Fruit fly (Drosophila melanogaster) whole organism, embryonic: ENCODE results near the gene Atac2.

Experiments used
- CG10147 ChIP-seq: fragments of 200-800 bp; sonication (Bioruptor generic); optimal IDR thresholded peaks from 2 replicates; lab custom pipeline; 2019; ENCODE audit warnings: missing biosample characterization, mild to moderate bottlenecking, missing genetic modification characterization, moderate library complexity
- CG12299 ChIP-seq: fragments of 200-800 bp; sonication (Bioruptor generic); optimal IDR thresholded peaks from 2 replicates; lab custom pipeline; 2018; ENCODE audit warnings: missing biosample characterization, mild to moderate bottlenecking, missing genetic modification characterization
- CG13287 ChIP-seq: fragments of 200-800 bp; sonication (Bioruptor generic); IDR thresholded peaks from 2 replicates; pipeline ENCODE4 v1.3.6; 2022; ENCODE audit warnings: missing biosample characterization, missing genetic modification characterization; ENCODE audit not compliant: partially characterized antibody
- CG14860 ChIP-seq: fragments of 200-800 bp; sonication (Bioruptor generic); IDR thresholded peaks from 3 replicates; pipeline ENCODE4 v1.3.6; 2022; ENCODE audit warnings: missing biosample characterization, missing genetic modification characterization; ENCODE audit not compliant: partially characterized antibody
- CG15514 ChIP-seq: fragments of 200-800 bp; sonication (Bioruptor generic); optimal IDR thresholded peaks from 3 replicates; lab custom pipeline; 2017; ENCODE audit warnings: missing biosample characterization, missing genetic modification characterization, mild to moderate bottlenecking, moderate library complexity, missing genetic modification reagents
- CG1647 ChIP-seq: fragments of 200-800 bp; sonication (Bioruptor generic); optimal IDR thresholded peaks from 3 replicates; lab custom pipeline; 2016; ENCODE audit warnings: missing biosample characterization, missing genetic modification characterization
- CG16813 ChIP-seq: fragments of 200-800 bp; sonication (Bioruptor generic); IDR thresholded peaks from 3 replicates; pipeline ENCODE4 v1.3.6; 2022; ENCODE audit warnings: missing biosample characterization, missing genetic modification characterization; ENCODE audit not compliant: partially characterized antibody
- CG17359 ChIP-seq: fragments of 200-800 bp; sonication (Bioruptor generic); optimal IDR thresholded peaks from 3 replicates; lab custom pipeline; 2018; ENCODE audit warnings: missing biosample characterization, mild to moderate bottlenecking, missing genetic modification characterization, moderate library complexity
- CG31388 ChIP-seq: fragments of 200-800 bp; sonication (Bioruptor generic); optimal IDR thresholded peaks from 2 replicates; lab custom pipeline; 2016; ENCODE audit warnings: missing biosample characterization, missing genetic modification characterization
- CG32767 ChIP-seq: fragments of 200-800 bp; sonication (Bioruptor generic); IDR thresholded peaks from 2 replicates; pipeline ENCODE4 v1.3.6; 2022; ENCODE audit warnings: missing biosample characterization, missing genetic modification characterization
- CG3726 ChIP-seq: fragments of 200-800 bp; sonication (Bioruptor generic); IDR thresholded peaks from 3 replicates; pipeline ENCODE4, ENCODE4 v1.3.6; 2022; ENCODE audit warnings: missing biosample characterization, missing genetic modification characterization
- CG4328 ChIP-seq: fragments of 200-800 bp; sonication (Bioruptor generic); optimal IDR thresholded peaks from 3 replicates; lab custom pipeline; 2017; ENCODE audit warnings: missing biosample characterization, missing genetic modification reagents, missing genetic modification characterization
- CG6254 ChIP-seq: fragments of 200-800 bp; sonication (Bioruptor generic); optimal IDR thresholded peaks from 3 replicates; lab custom pipeline; 2017; ENCODE audit warnings: mild to moderate bottlenecking, missing biosample characterization, missing genetic modification reagents, missing genetic modification characterization
- CG6272 ChIP-seq: fragments of 200-800 bp; sonication (Bioruptor generic); IDR thresholded peaks from 2 replicates; pipeline ENCODE4 v1.3.6; 2022; ENCODE audit warnings: missing biosample characterization, missing genetic modification characterization
- CG6854 ChIP-seq: fragments of 200-800 bp; sonication (Bioruptor generic); optimal IDR thresholded peaks from 3 replicates; lab custom pipeline; 2017; ENCODE audit warnings: missing biosample characterization, mild to moderate bottlenecking, missing genetic modification characterization
- CG8924 ChIP-seq: fragments of 200-800 bp; optimal IDR thresholded peaks from 3 replicates; lab custom pipeline; 2019; ENCODE audit warnings: missing biosample characterization, mild to moderate bottlenecking, missing genetic modification characterization, moderate library complexity
- CG9437 ChIP-seq: fragments of 200-800 bp; sonication (Bioruptor generic); optimal IDR thresholded peaks from 2 replicates; lab custom pipeline; 2018; ENCODE audit warnings: missing biosample characterization, mild to moderate bottlenecking, missing genetic modification characterization
- D ChIP-seq, 2 experiments: fragments of 200-800 bp in 1 of 2; fragments of >200 bp in 1 of 2; sonication (Bioruptor generic) in 1 of 2; optimal IDR thresholded peaks; 2 replicates in 1 of 2; 3 replicates in 1 of 2; lab custom pipeline; 2017; ENCODE audit warnings: mild to moderate bottlenecking in 1 of 2, missing biosample characterization in 1 of 2, missing genetic modification characterization in 1 of 2, missing genetic modification reagents in 1 of 2
- Dad ChIP-seq: fragments of 200-800 bp; sonication (Bioruptor generic); optimal IDR thresholded peaks from 3 replicates; lab custom pipeline; 2016; ENCODE audit warnings: missing biosample characterization, missing genetic modification characterization
- Dip3 ChIP-seq: fragments of 200-800 bp; sonication (Bioruptor generic); optimal IDR thresholded peaks from 3 replicates; lab custom pipeline; 2016; ENCODE audit warnings: missing biosample characterization, missing genetic modification characterization
- Doc2 ChIP-seq: fragments of 200-800 bp; sonication (Bioruptor generic); IDR thresholded peaks from 2 replicates; pipeline ENCODE4 v1.3.6; 2022; ENCODE audit warnings: missing biosample characterization, missing genetic modification characterization
- Drgx ChIP-seq: fragments of 200-800 bp; sonication (Bioruptor generic); IDR thresholded peaks from 2 replicates; pipeline ENCODE4 v1.3.6; 2022; ENCODE audit warnings: missing biosample characterization, missing genetic modification characterization
- Fer3 ChIP-seq: fragments of 200-800 bp; sonication (Bioruptor generic); optimal IDR thresholded peaks from 2 replicates; lab custom pipeline; 2018; ENCODE audit warnings: missing biosample characterization, mild to moderate bottlenecking, missing genetic modification characterization, moderate library complexity
- Med ChIP-seq: fragments of 200-800 bp; sonication (Bioruptor generic); peaks from one replicate; lab custom pipeline; 2016; ENCODE audit warnings: missing biosample characterization, missing genetic modification characterization, mild to moderate bottlenecking, inconsistent platforms, moderate library complexity
- Oli ChIP-seq: fragments of 200-800 bp; sonication (Bioruptor generic); optimal IDR thresholded peaks from 2 replicates; lab custom pipeline; 2018; ENCODE audit warnings: missing biosample characterization, mild to moderate bottlenecking, missing genetic modification characterization, moderate library complexity
- Poxn ChIP-seq: fragments of 200-800 bp; sonication (Bioruptor generic); IDR thresholded peaks from 2 replicates; pipeline ENCODE4 v1.3.6; 2022; ENCODE audit warnings: missing biosample characterization, missing genetic modification characterization
- Sry-β ChIP-seq: fragments of 200-800 bp; sonication (Bioruptor generic); optimal IDR thresholded peaks from 2 replicates; lab custom pipeline; 2018; ENCODE audit warnings: missing biosample characterization, mild to moderate bottlenecking, missing genetic modification characterization, moderate library complexity
- Xrp1 ChIP-seq: fragments of 200-800 bp; sonication (Bioruptor generic); IDR thresholded peaks from 2 replicates; pipeline ENCODE4 v1.3.6; 2022; ENCODE audit warnings: missing biosample characterization, missing genetic modification characterization
- bbx ChIP-seq: fragments of 200-800 bp; sonication (Bioruptor generic); IDR thresholded peaks from 2 replicates; pipeline ENCODE4 v1.3.6; 2022; ENCODE audit warnings: missing biosample characterization, missing genetic modification characterization; ENCODE audit not compliant: partially characterized antibody
- bsh ChIP-seq, 2 experiments: fragments of 200-800 bp; sonication (Bioruptor generic); optimal IDR thresholded peaks; 2 replicates each; lab custom pipeline; 2017 to 2018; ENCODE audit warnings: mild to moderate bottlenecking in 2 of 2, missing biosample characterization in 2 of 2, missing genetic modification characterization in 2 of 2, moderate library complexity in 1 of 2
- crol ChIP-seq: fragments of 200-800 bp; sonication (Bioruptor generic); IDR thresholded peaks from 2 replicates; pipeline ENCODE4 v1.3.6; 2022; ENCODE audit warnings: missing biosample characterization, missing genetic modification characterization
- en ChIP-seq: fragments of 200-800 bp; sonication (Bioruptor generic); optimal IDR thresholded peaks from 2 replicates; lab custom pipeline; 2016; ENCODE audit warnings: missing biosample characterization, missing genetic modification characterization
- eyg ChIP-seq: fragments of 200-800 bp; sonication (Bioruptor generic); optimal IDR thresholded peaks from 3 replicates; lab custom pipeline; 2016; ENCODE audit warnings: missing biosample characterization, missing genetic modification characterization
- gfzf ChIP-seq: fragments of 200-800 bp; sonication (Bioruptor generic); optimal IDR thresholded peaks from 2 replicates; lab custom pipeline; 2016; ENCODE audit warnings: missing biosample characterization, mild to moderate bottlenecking, missing genetic modification characterization, moderate library complexity
- gsb ChIP-seq: fragments of 200-800 bp; sonication (Bioruptor generic); IDR thresholded peaks from 2 replicates; pipeline ENCODE4 v1.3.6; 2022; ENCODE audit warnings: missing biosample characterization, missing genetic modification characterization
- inv ChIP-seq: fragments of 200-800 bp; sonication (Bioruptor generic); IDR thresholded peaks from 2 replicates; pipeline ENCODE4 v1.3.6; 2022; ENCODE audit warnings: missing biosample characterization, missing genetic modification characterization; ENCODE audit not compliant: partially characterized antibody
- lilli ChIP-seq: fragments of 200-800 bp; sonication (Bioruptor generic); optimal IDR thresholded peaks from 3 replicates; lab custom pipeline; 2016; ENCODE audit warnings: missing biosample characterization, missing genetic modification characterization
- maf-S ChIP-seq: fragments of 200-800 bp; sonication (Bioruptor generic); optimal IDR thresholded peaks from 2 replicates; lab custom pipeline; 2016; ENCODE audit warnings: missing biosample characterization, missing genetic modification characterization
- org-1 ChIP-seq: fragments of 200-800 bp; sonication (Bioruptor generic); optimal IDR thresholded peaks from 2 replicates; lab custom pipeline; 2017; ENCODE audit warnings: missing biosample characterization, missing genetic modification characterization
- pb ChIP-seq: fragments of 200-800 bp; sonication (Bioruptor generic); optimal IDR thresholded peaks from 3 replicates; lab custom pipeline; 2016; ENCODE audit warnings: missing biosample characterization, missing genetic modification characterization
- ro ChIP-seq: fragments of 200-800 bp; sonication (Bioruptor generic); IDR thresholded peaks from 2 replicates; pipeline ENCODE4 v1.3.6; 2022; ENCODE audit warnings: missing biosample characterization, missing genetic modification characterization
- sima ChIP-seq: fragments of 200-800 bp; sonication (Bioruptor generic); optimal IDR thresholded peaks from 2 replicates; lab custom pipeline; 2016; ENCODE audit warnings: missing biosample characterization, missing genetic modification characterization
- sqz ChIP-seq: fragments of 200-800 bp; sonication (Bioruptor generic); optimal IDR thresholded peaks from 3 replicates; lab custom pipeline; 2018; ENCODE audit warnings: missing biosample characterization, mild to moderate bottlenecking, missing genetic modification characterization
- stwl ChIP-seq: fragments of 200-800 bp; sonication (Bioruptor generic); optimal IDR thresholded peaks from 3 replicates; lab custom pipeline; 2018; ENCODE audit warnings: missing biosample characterization, mild to moderate bottlenecking, missing genetic modification characterization, moderate library complexity
- tll ChIP-seq, 2 experiments: fragments of 200-800 bp in 1 of 2; fragments of >200 bp in 1 of 2; sonication (Bioruptor generic) in 1 of 2; optimal IDR thresholded peaks; 2 replicates each; lab custom pipeline; 2017 to 2019; ENCODE audit warnings: missing biosample characterization in 2 of 2, missing genetic modification characterization in 2 of 2, mild to moderate bottlenecking in 1 of 2, moderate library complexity in 1 of 2
- ttk ChIP-seq: fragments of 200-800 bp; sonication (Bioruptor generic); IDR thresholded peaks from 2 replicates; pipeline ENCODE4 v2.1.2; 2022; ENCODE audit warnings: missing biosample characterization, missing genetic modification characterization
- z ChIP-seq: fragments of 200-800 bp; sonication (Bioruptor generic); IDR thresholded peaks from 3 replicates; pipeline ENCODE4 v1.3.6; 2022; ENCODE audit warnings: missing biosample characterization, missing genetic modification characterization

The Atac2 gene

DNA sequence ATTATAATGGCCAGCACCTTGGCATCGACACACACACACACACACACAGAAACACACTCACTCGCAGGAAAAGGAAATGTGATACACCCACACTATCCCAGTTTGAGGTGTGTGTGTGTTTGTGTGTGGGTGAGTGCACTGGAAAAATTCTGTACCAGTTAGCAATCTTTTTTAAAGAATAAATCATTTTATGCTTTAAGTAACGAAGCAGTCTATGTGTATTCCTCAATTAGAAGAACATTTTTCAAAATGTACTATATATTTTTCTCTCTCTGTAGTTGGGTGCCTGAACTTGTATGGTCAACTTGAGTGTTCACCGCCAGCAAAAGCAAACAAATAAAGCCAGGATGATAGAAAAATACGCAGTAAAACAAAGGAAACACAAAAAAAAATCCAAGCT lies 27.4 kb downstream of the Atac2 start (continued):
- TF ChIP-seq CG15514: peak; percentile 4
- peak; percentile 21 for TF ChIP-seq Fer3 (tag; lab: Kevin White, UChicago)
- TF ChIP-seq org-1 (GFP tag; lab: Kevin White, UChicago): no peak
- TF ChIP-seq CG17359 (tag; lab: Kevin White, UChicago): peak; percentile 19

DNA sequence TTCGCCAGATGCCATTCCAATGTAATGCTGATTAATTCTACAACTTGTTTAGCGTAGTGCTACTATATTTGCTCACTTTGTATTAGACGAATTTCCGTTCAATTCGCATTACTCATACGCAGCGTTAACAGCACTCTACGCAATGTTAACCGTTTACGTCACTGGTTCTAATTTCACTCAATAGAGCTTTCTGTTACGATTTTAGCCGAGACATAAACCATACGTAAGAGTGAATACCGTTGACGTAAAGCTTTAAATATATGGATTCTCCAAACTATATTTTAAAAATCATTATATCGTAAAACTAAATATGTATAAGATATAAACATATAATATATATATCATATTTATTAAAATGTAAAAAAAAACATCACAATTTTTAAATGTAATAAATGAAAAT lies 35.8 kb downstream of the Atac2 start:
- TF ChIP-seq tll (GFP tag; optimal IDR thresholded peaks at IDR 0.05; lab: Kevin White, UChicago) (no peak), pb (no peak), ttk (no peak), Oli (tag; lab: Kevin White, UChicago) (no peak), CG13287 (GFP tag; lab: Robert Waterston, UW) (peak; percentile 18; the same call in 1 of the 2 replicates), z (peak; percentile 94), CG1647 (GFP tag; lab: Kevin White, UChicago) (no peak), sqz (GFP tag; lab: Kevin White, UChicago) (no peak), stwl (tag; lab: Kevin White, UChicago) (peak; percentile 10), maf-S (GFP tag; lab: Kevin White, UChicago) (no peak), CG16813 (GFP tag; lab: Robert Waterston, UW) (no peak), CG9437 (peak; percentile 99), Xrp1 (no peak), inv (GFP tag; lab: Robert Waterston, UW) (no peak), CG6272 (GFP tag; lab: Robert Waterston, UW) (no peak), Dad (GFP tag; lab: Kevin White, UChicago) (no peak), gfzf (no peak)

DNA sequence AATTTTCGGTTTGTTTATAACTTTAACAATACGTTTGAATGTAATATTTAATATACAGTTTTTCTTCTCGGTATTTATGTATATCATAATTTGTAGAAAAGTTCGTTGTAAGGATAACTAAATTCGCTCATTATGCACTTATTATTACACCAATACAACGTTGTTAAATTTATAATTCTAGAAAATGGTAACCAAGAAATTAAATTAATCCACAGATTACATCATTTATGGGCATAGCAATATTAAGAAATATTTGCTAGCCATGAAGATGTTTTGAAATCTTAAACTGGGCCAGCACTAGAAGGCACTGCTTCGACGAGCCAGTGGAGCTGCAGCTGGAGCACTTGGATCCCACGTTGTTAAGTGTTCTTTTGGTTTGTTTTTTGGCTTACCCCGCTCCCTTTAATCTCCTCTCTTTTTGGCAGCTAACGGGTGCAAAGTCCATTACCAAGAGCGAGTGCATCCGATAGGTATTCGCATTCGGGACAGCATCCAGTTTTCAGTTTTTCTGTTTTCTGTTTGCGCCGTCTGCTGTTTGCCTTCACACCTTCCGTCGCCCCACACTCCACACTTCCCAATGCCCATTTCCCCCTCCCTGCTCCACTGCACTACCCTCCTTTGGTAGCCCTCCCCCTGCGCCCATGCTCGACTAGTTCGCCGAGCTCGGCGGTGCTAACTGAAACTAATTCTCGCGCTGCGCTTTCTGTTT lies 39.5 kb downstream of the Atac2 start:
- TF ChIP-seq CG3726 (no peak), Doc2 (GFP tag; lab: Robert Waterston, UW) (no peak), CG8924 (tag; lab: Kevin White, UChicago) (no peak), bbx (GFP tag; lab: Robert Waterston, UW) (no peak), Drgx (peak; percentile 78), bsh (GFP tag; optimal IDR thresholded peaks at IDR 0.05; lab: Kevin White, UChicago) (peak in 1 of 2 experiments; percentile 91), gsb (GFP tag; lab: Robert Waterston, UW) (0 out of 2 replicates have a peak, but pooled peaks have one; percentile 24), CG6254 (GFP tag; lab: Kevin White, UChicago) (no peak), crol (peak; percentile 93), Poxn (no peak), CG10147 (GFP tag; lab: Kevin White, UChicago) (no peak), CG31388 (GFP tag; lab: Kevin White, UChicago) (no peak), CG6854 (no peak), lilli (GFP tag; lab: Kevin White, UChicago) (no peak), CG32767 (GFP tag; lab: Robert Waterston, UW) (no peak), CG12299 (tag; lab: Kevin White, UChicago) (no peak), eyg (GFP tag; lab: Kevin White, UChicago) (no peak), D (optimal IDR thresholded peaks at IDR 0.05; lab: Kevin White, UChicago) (no peak), D (GFP tag; optimal IDR thresholded peaks at IDR 0.05; lab: Kevin White, UChicago) (no peak), Med (GFP tag; lab: Kevin White, UChicago) (peak; percentile 10), CG14860 (GFP tag; lab: Robert Waterston, UW) (no peak), sima (GFP tag; lab: Kevin White, UChicago) (no peak), CG4328 (no peak), Dip3 (GFP tag; lab: Kevin White, UChicago) (no peak), ro (GFP tag; lab: Robert Waterston, UW) (0 out of 2 replicates have a peak, but pooled peaks have one; percentile 28), Sry-β (GFP tag; lab: Kevin White, UChicago) (peak; percentile 85), en (no peak)
